Fruit fly (Drosophila melanogaster) whole organism, embryonic: ENCODE data around the gene CG15498.

ENCODE experiments used
- Antp ChIP-seq: fragments of 200-800 bp; sonication (Bioruptor generic); optimal IDR thresholded peaks from 3 replicates; lab custom pipeline; 2016; ENCODE audit warnings: missing biosample characterization, missing genetic modification characterization
- Atf3 ChIP-seq: fragments of 200-800 bp; sonication (Bioruptor generic); optimal IDR thresholded peaks from 3 replicates; lab custom pipeline; 2016; ENCODE audit warnings: missing biosample characterization, missing genetic modification characterization
- B-H2 ChIP-seq: fragments of 200-800 bp; sonication (Bioruptor generic); optimal IDR thresholded peaks from 2 replicates; lab custom pipeline; 2018; ENCODE audit warnings: missing biosample characterization, mild to moderate bottlenecking, missing genetic modification characterization
- Bgb ChIP-seq: fragments of 200-800 bp; sonication (Bioruptor generic); IDR thresholded peaks from 2 replicates; pipeline ENCODE4 v1.3.6; 2022; ENCODE audit warnings: missing biosample characterization, missing genetic modification characterization; ENCODE audit not compliant: partially characterized antibody
- CG1024 ChIP-seq: fragments of 200-800 bp; sonication (Bioruptor generic); IDR thresholded peaks from 2 replicates; pipeline ENCODE4 v1.3.6; 2022; ENCODE audit warnings: missing biosample characterization, missing genetic modification characterization
- CG10979 ChIP-seq: fragments of 200-800 bp; sonication (Bioruptor generic); optimal IDR thresholded peaks from 2 replicates; lab custom pipeline; 2018; ENCODE audit warnings: missing biosample characterization, mild to moderate bottlenecking, missing genetic modification characterization, moderate library complexity
- CG11085 ChIP-seq: fragments of 200-800 bp; sonication (Bioruptor generic); IDR thresholded peaks from 2 replicates; pipeline ENCODE4 v1.3.6; 2022; ENCODE audit warnings: missing biosample characterization, missing genetic modification characterization
- CG11398 ChIP-seq: fragments of 200-800 bp; sonication (Bioruptor generic); optimal IDR thresholded peaks from 2 replicates; lab custom pipeline; 2016; ENCODE audit warnings: missing biosample characterization, missing genetic modification characterization
- CG11723 ChIP-seq: fragments of 200-800 bp; sonication (Bioruptor generic); optimal IDR thresholded peaks from 2 replicates; lab custom pipeline; 2017; ENCODE audit warnings: missing biosample characterization, mild to moderate bottlenecking, missing genetic modification characterization
- CG12155 ChIP-seq: fragments of 200-800 bp; sonication (Bioruptor generic); optimal IDR thresholded peaks from 3 replicates; lab custom pipeline; 2016; ENCODE audit warnings: missing biosample characterization, missing genetic modification characterization
- CG13296 ChIP-seq: fragments of 200-800 bp; sonication (Bioruptor generic); optimal IDR thresholded peaks from 3 replicates; lab custom pipeline; 2018; ENCODE audit warnings: missing biosample characterization, mild to moderate bottlenecking, missing genetic modification characterization
- CG14667 ChIP-seq: fragments of 200-800 bp; sonication (Bioruptor generic); IDR thresholded peaks from 2 replicates; pipeline ENCODE4 v1.3.6; 2022; ENCODE audit warnings: missing biosample characterization, missing genetic modification characterization
- CG15011 ChIP-seq: fragments of 200-800 bp; sonication (Bioruptor generic); optimal IDR thresholded peaks from 3 replicates; lab custom pipeline; 2018; ENCODE audit warnings: missing biosample characterization, mild to moderate bottlenecking, missing genetic modification characterization
- CG1529 ChIP-seq: fragments of 200-800 bp; sonication (Bioruptor generic); optimal IDR thresholded peaks from 3 replicates; lab custom pipeline; 2018; ENCODE audit warnings: missing biosample characterization, missing genetic modification characterization
- CG15514 ChIP-seq: fragments of 200-800 bp; sonication (Bioruptor generic); optimal IDR thresholded peaks from 3 replicates; lab custom pipeline; 2017; ENCODE audit warnings: missing biosample characterization, missing genetic modification characterization, mild to moderate bottlenecking, moderate library complexity, missing genetic modification reagents
- CG17359 ChIP-seq: fragments of 200-800 bp; sonication (Bioruptor generic); optimal IDR thresholded peaks from 3 replicates; lab custom pipeline; 2018; ENCODE audit warnings: missing biosample characterization, mild to moderate bottlenecking, missing genetic modification characterization, moderate library complexity
- CG17361 ChIP-seq: fragments of 200-800 bp; sonication (Bioruptor generic); IDR thresholded peaks from 3 replicates; pipeline ENCODE4 v1.3.6; 2022; ENCODE audit warnings: missing biosample characterization, missing genetic modification characterization
- CG1792 ChIP-seq: fragments of 200-800 bp; sonication (Bioruptor generic); optimal IDR thresholded peaks from 2 replicates; lab custom pipeline; 2016; ENCODE audit warnings: missing biosample characterization, missing genetic modification characterization
- CG18599 ChIP-seq: fragments of 200-800 bp; sonication (Bioruptor generic); optimal IDR thresholded peaks from 3 replicates; lab custom pipeline; 2017; ENCODE audit warnings: missing biosample characterization, missing genetic modification characterization, mild to moderate bottlenecking, moderate library complexity, missing genetic modification reagents
- CG2129 ChIP-seq: fragments of 200-800 bp; sonication (Bioruptor generic); IDR thresholded peaks from 2 replicates; pipeline ENCODE4 v1.3.6; 2022; ENCODE audit warnings: missing biosample characterization, missing genetic modification characterization; ENCODE audit not compliant: partially characterized antibody
- CG31224 ChIP-seq: fragments of 200-800 bp; sonication (Bioruptor generic); IDR thresholded peaks from 2 replicates; pipeline ENCODE4 v1.3.6; 2022; ENCODE audit warnings: missing biosample characterization, missing genetic modification characterization
- CG4360 ChIP-seq: fragments of 200-800 bp; sonication (Bioruptor generic); IDR thresholded peaks from 2 replicates; pipeline ENCODE4 v1.3.6; 2022; ENCODE audit warnings: missing biosample characterization, missing genetic modification characterization
- CG5953 ChIP-seq: fragments of 200-800 bp; sonication (Bioruptor generic); IDR thresholded peaks from 2 replicates; pipeline ENCODE4 v1.3.6; 2022; ENCODE audit warnings: missing biosample characterization, missing genetic modification characterization
- CrebB ChIP-seq: fragments of 200-800 bp; sonication (Bioruptor generic); optimal IDR thresholded peaks from 3 replicates; lab custom pipeline; 2018; ENCODE audit warnings: missing biosample characterization, mild to moderate bottlenecking, missing genetic modification characterization
- HHEX ChIP-seq: fragments of 200-800 bp; sonication (Bioruptor generic); optimal IDR thresholded peaks from 3 replicates; lab custom pipeline; 2017; ENCODE audit warnings: missing biosample characterization, mild to moderate bottlenecking, missing genetic modification characterization, missing genetic modification reagents
- HLH4C ChIP-seq: fragments of 200-800 bp; sonication (Bioruptor generic); IDR thresholded peaks from 3 replicates; pipeline ENCODE4 v1.3.6; 2022; ENCODE audit warnings: missing biosample characterization, missing genetic modification characterization; ENCODE audit not compliant: partially characterized antibody
- HLHmδ ChIP-seq: fragments of 200-800 bp; sonication (Bioruptor generic); optimal IDR thresholded peaks from 2 replicates; lab custom pipeline; 2018; ENCODE audit warnings: missing biosample characterization, mild to moderate bottlenecking, missing genetic modification characterization, moderate library complexity
- HmgD ChIP-seq: fragments of 200-800 bp; sonication (Bioruptor generic); optimal IDR thresholded peaks from 3 replicates; lab custom pipeline; 2016; ENCODE audit warnings: missing biosample characterization, missing genetic modification characterization
- Hmx ChIP-seq: fragments of 200-800 bp; sonication (Bioruptor generic); optimal IDR thresholded peaks from 2 replicates; lab custom pipeline; 2016; ENCODE audit warnings: missing biosample characterization, missing genetic modification characterization
- Hr39 ChIP-seq: fragments of >200 bp; optimal IDR thresholded peaks from 2 replicates; lab custom pipeline; 2017
- Lhr ChIP-seq: fragments of 200-800 bp; sonication (Bioruptor generic); optimal IDR thresholded peaks from 3 replicates; lab custom pipeline; 2017; ENCODE audit warnings: mild to moderate bottlenecking, missing biosample characterization, missing genetic modification reagents, missing genetic modification characterization
- Ptx1 ChIP-seq: fragments of 200-800 bp; sonication (Bioruptor generic); IDR thresholded peaks from 2 replicates; pipeline ENCODE4 v1.3.6; 2022; ENCODE audit warnings: missing biosample characterization, missing genetic modification characterization
- Sox100B ChIP-seq: fragments of 200-800 bp; sonication (Bioruptor generic); optimal IDR thresholded peaks from 3 replicates; lab custom pipeline; 2018; ENCODE audit warnings: missing biosample characterization, mild to moderate bottlenecking, missing genetic modification characterization
- Sox102F ChIP-seq: fragments of 200-800 bp; sonication (Bioruptor generic); optimal IDR thresholded peaks from 2 replicates; lab custom pipeline; 2018; ENCODE audit warnings: missing biosample characterization, mild to moderate bottlenecking, missing genetic modification characterization, moderate library complexity
- Sry-β ChIP-seq: fragments of 200-800 bp; sonication (Bioruptor generic); optimal IDR thresholded peaks from 2 replicates; lab custom pipeline; 2018; ENCODE audit warnings: missing biosample characterization, mild to moderate bottlenecking, missing genetic modification characterization, moderate library complexity
- TFAM ChIP-seq: fragments of 200-800 bp; sonication (Bioruptor generic); optimal IDR thresholded peaks from 2 replicates; lab custom pipeline; 2017; ENCODE audit warnings: missing biosample characterization, missing genetic modification characterization, inconsistent platforms
- Xbp1 ChIP-seq: fragments of 200-800 bp; sonication (Bioruptor generic); optimal IDR thresholded peaks from 3 replicates; lab custom pipeline; 2016; ENCODE audit warnings: missing biosample characterization, mild to moderate bottlenecking, missing genetic modification characterization
- Xrp1 ChIP-seq: fragments of 200-800 bp; sonication (Bioruptor generic); IDR thresholded peaks from 2 replicates; pipeline ENCODE4 v1.3.6; 2022; ENCODE audit warnings: missing biosample characterization, missing genetic modification characterization
- ara ChIP-seq: fragments of 200-800 bp; sonication (Bioruptor generic); IDR thresholded peaks from 2 replicates; pipeline ENCODE4 v1.3.6; 2022; ENCODE audit warnings: missing biosample characterization, missing genetic modification characterization
- ase ChIP-seq: fragments of 200-800 bp; sonication (Bioruptor generic); IDR thresholded peaks from 3 replicates; pipeline ENCODE4 v1.3.6; 2022; ENCODE audit warnings: missing biosample characterization, missing genetic modification characterization
- chif ChIP-seq, 2 experiments: fragments of 200-800 bp; sonication (Bioruptor generic); optimal IDR thresholded peaks; 3 replicates each; lab custom pipeline; 2016; ENCODE audit warnings: missing biosample characterization in 2 of 2, missing genetic modification characterization in 2 of 2
- emc ChIP-seq: fragments of 200-800 bp; sonication (Bioruptor generic); optimal IDR thresholded peaks from 2 replicates; lab custom pipeline; 2016; ENCODE audit warnings: missing biosample characterization, missing genetic modification characterization
- gsb-n ChIP-seq: fragments of 200-800 bp; sonication (Bioruptor generic); optimal IDR thresholded peaks from 3 replicates; lab custom pipeline; 2018; ENCODE audit warnings: missing biosample characterization, mild to moderate bottlenecking, missing genetic modification characterization
- mam ChIP-seq: fragments of 200-800 bp; sonication (Bioruptor generic); optimal IDR thresholded peaks from 3 replicates; lab custom pipeline; 2016; ENCODE audit warnings: missing biosample characterization, missing genetic modification characterization
- otp ChIP-seq: fragments of 200-800 bp; sonication (Bioruptor generic); IDR thresholded peaks from 3 replicates; pipeline ENCODE4, ENCODE4 v1.3.6; 2022; ENCODE audit warnings: missing biosample characterization, missing genetic modification characterization
- peb ChIP-seq: fragments of 200-800 bp; sonication (Bioruptor generic); IDR thresholded peaks from 2 replicates; pipeline ENCODE4 v1.3.6; 2022; ENCODE audit warnings: missing biosample characterization, missing genetic modification characterization
- salm ChIP-seq: fragments of 200-800 bp; sonication (Bioruptor generic); optimal IDR thresholded peaks from 2 replicates; lab custom pipeline; 2018; ENCODE audit warnings: missing biosample characterization, mild to moderate bottlenecking, missing genetic modification characterization
- schlank ChIP-seq: fragments of 200-800 bp; sonication (Bioruptor generic); optimal IDR thresholded peaks from 2 replicates; lab custom pipeline; 2018; ENCODE audit warnings: missing biosample characterization, mild to moderate bottlenecking, missing genetic modification characterization
- seq ChIP-seq: fragments of 200-800 bp; sonication (Bioruptor generic); IDR thresholded peaks from 2 replicates; pipeline ENCODE4 v1.3.6; 2022; ENCODE audit warnings: missing biosample characterization, missing genetic modification characterization
- ttk ChIP-seq: fragments of 200-800 bp; sonication (Bioruptor generic); IDR thresholded peaks from 2 replicates; pipeline ENCODE4 v2.1.2; 2022; ENCODE audit warnings: missing biosample characterization, missing genetic modification characterization

CG15498 gene

dm6 chr3R:21590677-21591369, 21.9 kb upstream of the CG15498 start (continued):
- peak; percentile 99 for TF ChIP-seq otp (GFP tag; lab: Robert Waterston, UW)
- TF ChIP-seq HLHmδ (GFP tag; lab: Kevin White, UChicago), result peak; percentile 96
- TF ChIP-seq TFAM, result peak; percentile 91
- peak; percentile 86 for TF ChIP-seq CG13296 (GFP tag; lab: Kevin White, UChicago)
- peak; percentile 95 for TF ChIP-seq gsb-n
- TF ChIP-seq Atf3 (GFP tag; lab: Kevin White, UChicago), result peak; percentile 97
- peak; percentile 95 to 96 for TF ChIP-seq chif (GFP tag; optimal IDR thresholded peaks at IDR 0.05; lab: Kevin White, UChicago)
- peak; percentile 74 for TF ChIP-seq salm (tag; lab: Kevin White, UChicago)
- TF ChIP-seq B-H2 (GFP tag; lab: Kevin White, UChicago), result peak; percentile 85
- peak; percentile 96 for TF ChIP-seq CG1529 (GFP tag; lab: Kevin White, UChicago)
- TF ChIP-seq CG15011 (GFP tag; lab: Kevin White, UChicago), result peak; percentile 96
- peak; percentile 89 for TF ChIP-seq Sox102F (GFP tag; lab: Kevin White, UChicago)
- TF ChIP-seq Sry-β, result peak; percentile 74
- TF ChIP-seq CG5953 (GFP tag; lab: Robert Waterston, UW), result peak; percentile 94
- peak; percentile 92 for TF ChIP-seq Antp (GFP tag; lab: Kevin White, UChicago)
- peak; percentile 79 for TF ChIP-seq ase (GFP tag; lab: Robert Waterston, UW)
- peak; percentile 75 for TF ChIP-seq CG31224 (GFP tag; lab: Robert Waterston, UW)
- peak; percentile 89 for TF ChIP-seq emc (GFP tag; lab: Kevin White, UChicago)
- TF ChIP-seq CrebB (tag; lab: Kevin White, UChicago), result peak; percentile 92
- peak; percentile 85; the same call in 1 of the 2 replicates for TF ChIP-seq ttk
- TF ChIP-seq Lhr, result peak; percentile 96
- peak; percentile 85 for TF ChIP-seq CG14667
- peak; percentile 79 for TF ChIP-seq Xbp1 (GFP tag; lab: Kevin White, UChicago)
- peak; percentile 86 for TF ChIP-seq CG15514 (GFP tag; lab: Kevin White, UChicago)
- peak; percentile 79 for TF ChIP-seq CG11085 (GFP tag; lab: Robert Waterston, UW)
- peak; percentile 96 for TF ChIP-seq CG17359 (tag; lab: Kevin White, UChicago)
- TF ChIP-seq HLH4C (GFP tag; lab: Robert Waterston, UW), result no peak
- peak; percentile 93 for TF ChIP-seq schlank (tag; lab: Kevin White, UChicago)
- peak; percentile 96 for TF ChIP-seq CG18599 (GFP tag; lab: Kevin White, UChicago)
- TF ChIP-seq Hr39 (lab: Kevin White, UChicago), result no peak
- peak; percentile 94 for TF ChIP-seq HmgD (GFP tag; lab: Kevin White, UChicago)
- peak; percentile 80 for TF ChIP-seq CG12155 (GFP tag; lab: Kevin White, UChicago)
- TF ChIP-seq CG11398 (GFP tag; lab: Kevin White, UChicago), result peak; percentile 98
- peak; percentile 97 for TF ChIP-seq ara (GFP tag; lab: Robert Waterston, UW)
- TF ChIP-seq CG11723 (GFP tag; lab: Kevin White, UChicago), result peak; percentile 94
- peak; percentile 98 for TF ChIP-seq Xrp1
- peak; percentile 98 for TF ChIP-seq CG1792 (GFP tag; lab: Kevin White, UChicago)
- peak; percentile 96 for TF ChIP-seq HHEX (GFP tag; lab: Kevin White, UChicago)
- peak; percentile 92 for TF ChIP-seq peb (GFP tag; lab: Robert Waterston, UW)
- TF ChIP-seq CG1024, result peak; percentile 96
- peak; percentile 95 for TF ChIP-seq Sox100B (GFP tag; lab: Kevin White, UChicago)
- peak; percentile 74 for TF ChIP-seq CG10979 (tag; lab: Kevin White, UChicago)
- TF ChIP-seq CG17361 (GFP tag; lab: Robert Waterston, UW), result peak; percentile 90
- peak; percentile 56 for TF ChIP-seq Hmx (GFP tag; lab: Kevin White, UChicago)
- TF ChIP-seq mam (GFP tag; lab: Kevin White, UChicago), result peak; percentile 88
- peak; percentile 81 for TF ChIP-seq Ptx1 (GFP tag; lab: Robert Waterston, UW)
- TF ChIP-seq CG4360 (GFP tag; lab: Robert Waterston, UW), result peak; percentile 84
- no peak for TF ChIP-seq CG2129
- no peak for TF ChIP-seq Bgb (GFP tag; lab: Robert Waterston, UW)
- peak; percentile 94 for TF ChIP-seq seq (GFP tag; lab: Robert Waterston, UW)
